Worm (Caenorhabditis elegans) whole organism, early embryonic: ENCODE results near the gene C12D8.13.

Experiments
- B0310.2 ChIP-seq: sonication (generic microtip); optimal IDR thresholded peaks from 2 replicates; lab custom pipeline; 2016; ENCODE audit warnings: mild to moderate bottlenecking, missing genetic modification characterization, missing compliant biosample characterization
- F13C5.2 ChIP-seq: sonication (generic microtip); optimal IDR thresholded peaks from 2 replicates; lab custom pipeline; 2017; ENCODE audit warnings: mild to moderate bottlenecking, missing genetic modification characterization, inconsistent platforms, missing compliant biosample characterization
- aly-1 ChIP-seq: sonication (generic microtip); optimal IDR thresholded peaks from 2 replicates; lab custom pipeline; 2016; ENCODE audit warnings: missing genetic modification characterization, missing compliant biosample characterization
- ama-1 ChIP-seq: fragments of 150-350 bp; optimal IDR thresholded peaks from 2 replicates; lab custom pipeline; 2014
- ceh-13 ChIP-seq: fragments of 200-800 bp; sonication (Bioruptor generic); optimal IDR thresholded peaks from 2 replicates; lab custom pipeline; 2018; ENCODE audit warnings: mild to moderate bottlenecking, missing genetic modification characterization, missing compliant biosample characterization
- ceh-36 ChIP-seq: sonication (generic microtip); optimal IDR thresholded peaks from 2 replicates; lab custom pipeline; 2016; ENCODE audit warnings: missing genetic modification characterization, inconsistent platforms, missing compliant biosample characterization
- ets-7 ChIP-seq: sonication (generic microtip); optimal IDR thresholded peaks from 2 replicates; lab custom pipeline; 2016; ENCODE audit warnings: missing genotype, missing genetic modification characterization, missing compliant biosample characterization
- flt-1 ChIP-seq: fragments of 200-800 bp; sonication (Bioruptor generic); IDR thresholded peaks from 2 replicates; pipeline ENCODE4 v1.3.6; 2022; ENCODE audit warnings: missing genetic modification characterization, missing compliant biosample characterization
- hmbx-1 ChIP-seq: sonication (generic microtip); optimal IDR thresholded peaks from 2 replicates; lab custom pipeline; 2016; ENCODE audit warnings: mild to moderate bottlenecking, missing genetic modification characterization, missing compliant biosample characterization
- hmg-4 ChIP-seq: fragments of 200-800 bp; sonication (Bioruptor generic); optimal IDR thresholded peaks from 2 replicates; lab custom pipeline; 2018; ENCODE audit warnings: mild to moderate bottlenecking, missing genetic modification characterization, missing compliant biosample characterization
- hnd-1 ChIP-seq: sonication (generic microtip); optimal IDR thresholded peaks from 2 replicates; lab custom pipeline; 2016; ENCODE audit warnings: missing genetic modification characterization, missing compliant biosample characterization
- pes-1 ChIP-seq: fragments of 200-800 bp; sonication (Bioruptor generic); IDR thresholded peaks from 2 replicates; pipeline ENCODE4 v1.3.6; 2022; ENCODE audit warnings: missing genetic modification reagents, missing genetic modification characterization, missing compliant biosample characterization
- scrt-1 ChIP-seq: fragments of 200-800 bp; sonication (Bioruptor generic); IDR thresholded peaks from 2 replicates; pipeline ENCODE4 v1.3.6; 2022; ENCODE audit warnings: missing genetic modification characterization, missing compliant biosample characterization
- sea-1 ChIP-seq: fragments of 200-800 bp; sonication (Bioruptor generic); conservative IDR thresholded peaks from 2 replicates; pipeline ENCODE4 v1.3.6; 2022; ENCODE audit warnings: missing genetic modification characterization, missing compliant biosample characterization
- tbx-11 ChIP-seq: fragments of 200-800 bp; sonication (Bioruptor generic); IDR thresholded peaks from 2 replicates; pipeline ENCODE4 v1.3.6; 2022; ENCODE audit warnings: missing genetic modification characterization, missing compliant biosample characterization
- tbx-37 ChIP-seq: fragments of 200-800 bp; sonication (Bioruptor generic); conservative IDR thresholded peaks from 2 replicates; pipeline ENCODE4 v1.3.6; 2022; ENCODE audit warnings: missing genetic modification reagents, missing genetic modification characterization, missing compliant biosample characterization
- tra-4 ChIP-seq: sonication (generic microtip); optimal IDR thresholded peaks from 2 replicates; lab custom pipeline; 2017; ENCODE audit warnings: missing genetic modification characterization, missing compliant biosample characterization

C12D8.13 gene

ce11 chrV:10237171-10237570 is 16.7 kb upstream of the C12D8.13 start:
- TF ChIP-seq sea-1 (GFP tag; lab: Robert Waterston, UW) (no peak), scrt-1 (GFP tag; lab: Robert Waterston, UW) (no peak), ets-7 (tag; lab: Kevin White, UChicago) (no peak), ceh-13 (GFP tag; lab: Kevin White, UChicago) (no peak), B0310.2 (tag; lab: Kevin White, UChicago) (no peak), tbx-37 (no peak), hmbx-1 (tag; lab: Kevin White, UChicago) (no peak), flt-1 (GFP tag; lab: Robert Waterston, UW) (no peak), ama-1 (lab: Kevin White, UChicago) (no peak), hnd-1 (tag; lab: Kevin White, UChicago) (no peak), aly-1 (tag; lab: Kevin White, UChicago) (no peak), pes-1 (GFP tag; lab: Robert Waterston, UW) (no peak), tra-4 (no peak), tbx-11 (no peak), F13C5.2 (tag; lab: Kevin White, UChicago) (no peak), hmg-4 (no peak)

ce11 chrV:10233330-10233729 is 12.8 kb upstream of the C12D8.13 start, which contains the start of gene str-182:
Gene str-182, minus strand, starts transcription at chrV:10233430.
- TF ChIP-seq pes-1 (GFP tag; lab: Robert Waterston, UW) (no peak), ceh-13 (GFP tag; lab: Kevin White, UChicago) (no peak), hnd-1 (tag; lab: Kevin White, UChicago) (no peak), ama-1 (lab: Kevin White, UChicago) (no peak), sea-1 (GFP tag; lab: Robert Waterston, UW) (no peak), ceh-36 (no peak), tbx-11 (no peak), flt-1 (GFP tag; lab: Robert Waterston, UW) (no peak), scrt-1 (GFP tag; lab: Robert Waterston, UW) (no peak), hmbx-1 (tag; lab: Kevin White, UChicago) (no peak), hmg-4 (no peak), B0310.2 (tag; lab: Kevin White, UChicago) (no peak), F13C5.2 (tag; lab: Kevin White, UChicago) (no peak), tbx-37 (no peak), tra-4 (no peak), aly-1 (tag; lab: Kevin White, UChicago) (no peak), ets-7 (tag; lab: Kevin White, UChicago) (no peak)

ce11 chrV:10230932-10231331 is 10.4 kb upstream of the C12D8.13 start, which contains the start of gene fipr-6:
Gene fipr-6, plus strand, starts transcription at chrV:10231232.
- no peak for TF ChIP-seq hnd-1 (tag; lab: Kevin White, UChicago)
- TF ChIP-seq tra-4: no peak
- no peak for TF ChIP-seq hmbx-1 (tag; lab: Kevin White, UChicago)
- TF ChIP-seq flt-1 (GFP tag; lab: Robert Waterston, UW): no peak
- TF ChIP-seq ets-7 (tag; lab: Kevin White, UChicago): no peak
- TF ChIP-seq tbx-11: no peak
- no peak for TF ChIP-seq B0310.2 (tag; lab: Kevin White, UChicago)
- no peak for TF ChIP-seq pes-1 (GFP tag; lab: Robert Waterston, UW)
- no peak for TF ChIP-seq tbx-37
- no peak for TF ChIP-seq aly-1 (tag; lab: Kevin White, UChicago)
- no peak for TF ChIP-seq hmg-4
- no peak for TF ChIP-seq scrt-1 (GFP tag; lab: Robert Waterston, UW)
- TF ChIP-seq ama-1 (lab: Kevin White, UChicago): no peak
- no peak for TF ChIP-seq F13C5.2 (tag; lab: Kevin White, UChicago)
- no peak for TF ChIP-seq ceh-13 (GFP tag; lab: Kevin White, UChicago)
- TF ChIP-seq ceh-36: no peak
- TF ChIP-seq sea-1 (GFP tag; lab: Robert Waterston, UW): no peak

- TF ChIP-seq hnd-1 (tag; lab: Kevin White, UChicago): no peak
Measured at ce11 chrV:10229222-10229879, 8.8 kb upstream of the C12D8.13 start, which contains the start of the genes pyt-1 and fipr-7. Gene pyt-1, minus strand, starts transcription at chrV:10229322. Gene fipr-7, plus strand, starts transcription at chrV:10229829.

- TF ChIP-seq tra-4: no peak
- TF ChIP-seq hmg-4: no peak
- no peak for TF ChIP-seq ceh-36
- TF ChIP-seq hmbx-1 (tag; lab: Kevin White, UChicago): no peak
- no peak for TF ChIP-seq ceh-13 (GFP tag; lab: Kevin White, UChicago)
- no peak for TF ChIP-seq scrt-1 (GFP tag; lab: Robert Waterston, UW)
- TF ChIP-seq tbx-11: no peak
- no peak for TF ChIP-seq ama-1 (lab: Kevin White, UChicago)
- no peak for TF ChIP-seq flt-1 (GFP tag; lab: Robert Waterston, UW)
- no peak for TF ChIP-seq pes-1 (GFP tag; lab: Robert Waterston, UW)
- TF ChIP-seq hnd-1 (tag; lab: Kevin White, UChicago): no peak
Measured at ce11 chrV:10228360-10228759, 7.9 kb upstream of the C12D8.13 start, which contains the start of gene fipr-4. Gene fipr-4, minus strand, starts transcription at chrV:10228460.

- TF ChIP-seq ets-7 (tag; lab: Kevin White, UChicago) (no peak), tbx-37 (no peak), hnd-1 (tag; lab: Kevin White, UChicago) (no peak), aly-1 (tag; lab: Kevin White, UChicago) (no peak), pes-1 (GFP tag; lab: Robert Waterston, UW) (no peak), hmbx-1 (tag; lab: Kevin White, UChicago) (no peak), B0310.2 (tag; lab: Kevin White, UChicago) (no peak), hmg-4 (no peak)
Measured at ce11 chrV:10227333-10227732, 6.8 kb upstream of the C12D8.13 start, which contains the start of gene ttr-19. Gene ttr-19, minus strand, starts transcription at chrV:10227433.

- TF ChIP-seq tbx-11: no peak
- no peak for TF ChIP-seq B0310.2 (tag; lab: Kevin White, UChicago)
- no peak for TF ChIP-seq hmbx-1 (tag; lab: Kevin White, UChicago)
- no peak for TF ChIP-seq ceh-36
- no peak for TF ChIP-seq sea-1 (GFP tag; lab: Robert Waterston, UW)
- no peak for TF ChIP-seq tra-4
- no peak for TF ChIP-seq F13C5.2 (tag; lab: Kevin White, UChicago)
- no peak for TF ChIP-seq scrt-1 (GFP tag; lab: Robert Waterston, UW)
- no peak for TF ChIP-seq ets-7 (tag; lab: Kevin White, UChicago)
- no peak for TF ChIP-seq hmg-4
- TF ChIP-seq flt-1 (GFP tag; lab: Robert Waterston, UW): no peak
- TF ChIP-seq hnd-1 (tag; lab: Kevin White, UChicago): no peak
- no peak for TF ChIP-seq ceh-13 (GFP tag; lab: Kevin White, UChicago)
- no peak for TF ChIP-seq ama-1 (lab: Kevin White, UChicago)
- no peak for TF ChIP-seq aly-1 (tag; lab: Kevin White, UChicago)
- no peak for TF ChIP-seq tbx-37
- no peak for TF ChIP-seq pes-1 (GFP tag; lab: Robert Waterston, UW)
Measured at ce11 chrV:10225610-10226009, 5.1 kb upstream of the C12D8.13 start, which contains the start of gene daf-36. Gene daf-36, minus strand, starts transcription at chrV:10225710.
